Fruit fly (Drosophila melanogaster) whole organism, adult: ENCODE data around the gene Cyp28d1.

Experiments used
- CG11617 ChIP-seq: fragments of 200-800 bp; sonication (Bioruptor generic); optimal IDR thresholded peaks from 2 replicates; lab custom pipeline; 2017; ENCODE audit warnings: mild to moderate bottlenecking, missing biosample characterization, missing genetic modification reagents, missing genetic modification characterization
- CG12768 ChIP-seq: fragments of 200-800 bp; sonication (Bioruptor generic); optimal IDR thresholded peaks from 2 replicates; lab custom pipeline; 2017; ENCODE audit warnings: missing biosample characterization, missing genetic modification characterization, mild to moderate bottlenecking, moderate library complexity, missing genetic modification reagents
- CG14711 ChIP-seq: fragments of 200-800 bp; sonication (Bioruptor generic); optimal IDR thresholded peaks from 2 replicates; lab custom pipeline; 2018; ENCODE audit warnings: missing biosample characterization, mild to moderate bottlenecking, missing genetic modification characterization, moderate library complexity
- CG1620 ChIP-seq: fragments of 200-800 bp; sonication (Bioruptor generic); optimal IDR thresholded peaks from 2 replicates; lab custom pipeline; 2016; ENCODE audit warnings: missing biosample characterization, missing genetic modification characterization
- CG33017 ChIP-seq: fragments of 200-800 bp; sonication (Bioruptor generic); optimal IDR thresholded peaks from 2 replicates; lab custom pipeline; 2018; ENCODE audit warnings: missing biosample characterization, mild to moderate bottlenecking, missing genetic modification characterization, moderate library complexity
- CG5204 ChIP-seq: fragments of 200-800 bp; sonication (Bioruptor generic); optimal IDR thresholded peaks from 2 replicates; lab custom pipeline; 2016; ENCODE audit warnings: missing biosample characterization, missing genetic modification characterization
- CG7045 ChIP-seq: fragments of 200-800 bp; sonication (Bioruptor generic); optimal IDR thresholded peaks from 2 replicates; lab custom pipeline; 2017; ENCODE audit warnings: missing biosample characterization, mild to moderate bottlenecking, missing genetic modification characterization
- CG7101 ChIP-seq: fragments of 200-800 bp; sonication (Bioruptor generic); optimal IDR thresholded peaks from 2 replicates; lab custom pipeline; 2018; ENCODE audit warnings: missing biosample characterization, mild to moderate bottlenecking, missing genetic modification characterization, moderate library complexity
- Clk ChIP-seq: fragments of 200-800 bp; sonication (Bioruptor generic); optimal IDR thresholded peaks from 2 replicates; lab custom pipeline; 2017; ENCODE audit warnings: missing biosample characterization, missing genetic modification characterization
- Crg-1 ChIP-seq: fragments of 200-800 bp; sonication (Bioruptor generic); optimal IDR thresholded peaks from 2 replicates; lab custom pipeline; 2016; ENCODE audit warnings: missing biosample characterization, missing genetic modification characterization
- Hr96 ChIP-seq: fragments of 200-800 bp; sonication (Bioruptor generic); optimal IDR thresholded peaks from 2 replicates; lab custom pipeline; 2016; ENCODE audit warnings: missing biosample characterization, missing genetic modification characterization
- Mnt ChIP-seq: fragments of 200-800 bp; sonication (Bioruptor generic); optimal IDR thresholded peaks from 2 replicates; lab custom pipeline; 2016; ENCODE audit warnings: missing biosample characterization, mild to moderate bottlenecking, missing genetic modification characterization
- bab1 ChIP-seq: fragments of 200-800 bp; sonication (Bioruptor generic); optimal IDR thresholded peaks from 3 replicates; lab custom pipeline; 2019; ENCODE audit warnings: missing biosample characterization, mild to moderate bottlenecking, missing genetic modification characterization, moderate library complexity
- cic ChIP-seq: fragments of 200-800 bp; sonication (Bioruptor generic); optimal IDR thresholded peaks from 2 replicates; lab custom pipeline; 2017; ENCODE audit warnings: missing biosample characterization, mild to moderate bottlenecking, missing genetic modification characterization, moderate library complexity
- cnc ChIP-seq, 2 experiments: fragments of >200 bp; optimal IDR thresholded peaks; 2 replicates each; lab custom pipeline; 2017
- kay ChIP-seq: fragments of 200-800 bp; sonication (Bioruptor generic); peaks from one replicate; lab custom pipeline; 2016; ENCODE audit warnings: missing biosample characterization, missing genetic modification characterization, borderline replicate concordance
- ovo ChIP-seq: fragments of 200-800 bp; sonication (Bioruptor generic); optimal IDR thresholded peaks from 2 replicates; lab custom pipeline; 2016; ENCODE audit warnings: missing biosample characterization, missing genetic modification characterization
- pad ChIP-seq: fragments of 200-800 bp; sonication (Bioruptor generic); optimal IDR thresholded peaks from 3 replicates; lab custom pipeline; 2017; ENCODE audit warnings: missing biosample characterization, missing genetic modification characterization, mild to moderate bottlenecking, moderate library complexity, missing genetic modification reagents
- tj ChIP-seq: fragments of 200-800 bp; sonication (Bioruptor generic); optimal IDR thresholded peaks from 3 replicates; lab custom pipeline; 2017; ENCODE audit warnings: missing biosample characterization, mild to moderate bottlenecking, missing genetic modification characterization, moderate library complexity
- toe ChIP-seq: fragments of 200-800 bp; sonication (Bioruptor generic); optimal IDR thresholded peaks from 2 replicates; lab custom pipeline; 2016; ENCODE audit warnings: missing biosample characterization, missing genetic modification characterization

Gene Cyp28d1

DNA sequence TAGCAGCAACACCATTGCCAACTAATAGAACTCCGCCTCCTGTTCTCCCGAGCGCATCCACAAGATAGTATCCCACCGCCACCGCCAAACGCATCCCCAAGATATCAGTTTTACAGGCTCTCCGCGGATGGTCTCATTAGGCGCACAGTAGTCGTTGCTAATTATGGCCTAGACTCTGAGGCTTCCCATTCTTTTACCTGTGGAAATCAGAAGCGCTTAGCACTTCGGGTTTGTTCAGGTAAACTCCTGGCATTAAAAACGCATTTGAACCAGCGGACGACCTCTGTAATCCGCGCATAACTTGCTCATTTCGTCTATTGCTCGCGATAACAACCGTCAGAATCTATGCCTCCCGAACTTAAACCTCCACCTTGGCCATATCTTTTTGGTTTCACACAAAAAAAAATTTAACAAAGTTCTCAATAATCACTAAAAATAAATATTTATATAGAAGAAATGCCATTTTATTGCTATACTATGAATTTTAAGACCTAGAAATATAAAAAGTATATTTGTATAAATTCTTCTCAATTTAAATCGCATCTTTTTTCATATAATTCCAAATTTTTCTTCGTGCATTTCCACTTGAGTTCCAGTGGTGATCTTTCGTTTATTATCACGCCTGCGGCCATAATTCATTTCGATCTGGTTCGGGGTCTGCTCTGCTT is 27.8 kb downstream of the Cyp28d1 start:
- TF ChIP-seq kay (GFP tag; lab: Kevin White, UChicago) (peak; percentile 51), CG7045 (GFP tag; lab: Kevin White, UChicago) (no peak)

DNA sequence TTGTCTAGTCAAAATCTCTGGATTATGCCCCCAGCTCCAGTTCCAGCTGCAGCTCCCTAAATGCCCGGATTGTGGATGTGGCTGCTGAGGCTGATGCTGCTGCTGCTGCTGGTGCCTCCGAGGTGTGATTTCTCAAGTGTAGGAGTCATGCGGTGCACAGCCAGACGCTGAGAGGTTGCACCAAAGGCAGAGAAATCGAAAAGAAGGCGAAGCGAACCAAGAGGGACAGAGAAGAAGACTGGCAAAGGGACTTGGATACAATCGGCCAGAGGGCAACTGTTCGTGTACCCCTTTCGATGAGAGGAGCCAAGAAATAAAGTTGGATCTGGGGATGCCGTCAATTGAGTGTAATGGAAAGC is 28.3 kb downstream of the Cyp28d1 start:
- no peak for TF ChIP-seq Hr96 (GFP tag; lab: Kevin White, UChicago)
- TF ChIP-seq pad (GFP tag; lab: Kevin White, UChicago): no peak
- TF ChIP-seq CG14711 (tag; lab: Kevin White, UChicago): no peak
- TF ChIP-seq Mnt (GFP tag; lab: Kevin White, UChicago): no peak
- no peak for TF ChIP-seq CG7101 (tag; lab: Kevin White, UChicago)
- TF ChIP-seq CG33017: no peak
- TF ChIP-seq CG12768 (GFP tag; lab: Kevin White, UChicago): no peak
- TF ChIP-seq tj: no peak
- no peak for TF ChIP-seq bab1 (GFP tag; lab: Kevin White, UChicago)
- TF ChIP-seq ovo (GFP tag; lab: Kevin White, UChicago): no peak
- TF ChIP-seq Crg-1 (GFP tag; lab: Kevin White, UChicago): no peak
- TF ChIP-seq CG1620: no peak
- TF ChIP-seq kay (GFP tag; lab: Kevin White, UChicago): no peak
- no peak for TF ChIP-seq CG7045 (GFP tag; lab: Kevin White, UChicago)
- TF ChIP-seq cnc (optimal IDR thresholded peaks at IDR 0.05; lab: Kevin White, UChicago): no peak

DNA sequence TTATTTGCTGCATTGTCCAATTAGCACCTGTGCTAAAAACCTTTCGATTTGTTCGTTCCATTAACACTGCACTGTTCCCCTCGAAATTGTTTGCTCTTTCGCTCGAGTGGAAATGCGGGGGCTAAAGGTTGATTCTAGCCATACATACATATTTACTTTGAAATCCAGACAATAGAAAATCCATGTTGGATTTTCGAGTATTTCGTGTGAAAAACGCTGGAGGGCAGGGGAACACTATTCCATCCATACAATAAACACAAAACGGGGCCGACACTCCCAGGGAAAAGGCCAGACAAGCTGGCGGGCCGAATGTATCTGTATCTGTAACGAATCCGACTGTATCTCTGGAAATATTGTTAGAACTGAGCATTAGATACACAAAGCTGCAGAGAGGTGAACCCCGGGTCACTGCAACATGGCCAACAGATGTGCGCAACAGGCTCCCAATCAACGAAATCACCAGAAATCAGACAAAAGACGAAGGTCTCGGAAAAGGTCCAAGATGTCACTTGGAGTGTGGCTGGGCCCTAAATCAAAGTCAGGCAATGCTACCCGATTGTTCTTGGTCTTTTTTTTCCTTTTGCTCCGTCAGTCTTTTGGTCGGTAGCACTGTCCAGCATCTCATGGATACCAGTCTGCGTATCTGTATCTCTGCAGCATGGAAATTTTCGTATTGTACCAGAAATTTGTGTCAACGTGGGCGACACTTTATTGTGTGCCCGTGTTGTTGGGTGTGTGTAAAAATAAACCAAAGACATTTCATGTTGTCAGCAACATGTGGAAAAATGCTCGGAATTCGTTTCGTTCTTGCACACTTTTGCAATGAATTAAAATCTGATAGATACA is 29.4 kb downstream of the Cyp28d1 start:
- TF ChIP-seq CG14711 (tag; lab: Kevin White, UChicago) (no peak), CG11617 (no peak), cnc (optimal IDR thresholded peaks at IDR 0.05; lab: Kevin White, UChicago) (no peak), kay (GFP tag; lab: Kevin White, UChicago) (no peak), CG7101 (tag; lab: Kevin White, UChicago) (no peak), bab1 (GFP tag; lab: Kevin White, UChicago) (no peak), tj (no peak), Hr96 (GFP tag; lab: Kevin White, UChicago) (no peak), Clk (GFP tag; lab: Kevin White, UChicago) (no peak), CG5204 (no peak), cic (GFP tag; lab: Kevin White, UChicago) (no peak), CG12768 (GFP tag; lab: Kevin White, UChicago) (no peak), pad (GFP tag; lab: Kevin White, UChicago) (no peak), CG1620 (no peak), Crg-1 (GFP tag; lab: Kevin White, UChicago) (no peak), CG33017 (no peak), Mnt (GFP tag; lab: Kevin White, UChicago) (no peak)

DNA sequence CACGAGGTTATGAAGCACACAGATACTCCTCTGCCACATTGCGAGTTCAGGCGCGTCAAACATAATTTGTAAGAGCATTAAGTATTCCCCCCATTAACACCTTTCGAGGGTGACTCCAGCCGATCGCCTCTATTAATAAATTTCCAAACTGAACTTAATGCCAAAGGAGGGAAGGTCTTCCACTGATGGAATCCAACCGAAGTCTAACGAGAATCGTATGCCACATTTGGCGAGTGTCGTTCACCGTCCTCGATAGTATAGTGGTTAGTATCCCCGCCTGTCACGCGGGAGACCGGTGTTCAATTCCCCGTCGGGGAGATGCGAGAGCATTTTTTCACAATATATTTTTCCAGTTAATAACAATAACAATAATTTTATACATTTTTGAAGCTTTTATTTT is 30.3 kb downstream of the Cyp28d1 start:
- TF ChIP-seq CG33017: no peak
- no peak for TF ChIP-seq Hr96 (GFP tag; lab: Kevin White, UChicago)
- TF ChIP-seq Clk (GFP tag; lab: Kevin White, UChicago): no peak
- TF ChIP-seq bab1 (GFP tag; lab: Kevin White, UChicago): peak; percentile 9
- TF ChIP-seq pad (GFP tag; lab: Kevin White, UChicago): no peak

DNA sequence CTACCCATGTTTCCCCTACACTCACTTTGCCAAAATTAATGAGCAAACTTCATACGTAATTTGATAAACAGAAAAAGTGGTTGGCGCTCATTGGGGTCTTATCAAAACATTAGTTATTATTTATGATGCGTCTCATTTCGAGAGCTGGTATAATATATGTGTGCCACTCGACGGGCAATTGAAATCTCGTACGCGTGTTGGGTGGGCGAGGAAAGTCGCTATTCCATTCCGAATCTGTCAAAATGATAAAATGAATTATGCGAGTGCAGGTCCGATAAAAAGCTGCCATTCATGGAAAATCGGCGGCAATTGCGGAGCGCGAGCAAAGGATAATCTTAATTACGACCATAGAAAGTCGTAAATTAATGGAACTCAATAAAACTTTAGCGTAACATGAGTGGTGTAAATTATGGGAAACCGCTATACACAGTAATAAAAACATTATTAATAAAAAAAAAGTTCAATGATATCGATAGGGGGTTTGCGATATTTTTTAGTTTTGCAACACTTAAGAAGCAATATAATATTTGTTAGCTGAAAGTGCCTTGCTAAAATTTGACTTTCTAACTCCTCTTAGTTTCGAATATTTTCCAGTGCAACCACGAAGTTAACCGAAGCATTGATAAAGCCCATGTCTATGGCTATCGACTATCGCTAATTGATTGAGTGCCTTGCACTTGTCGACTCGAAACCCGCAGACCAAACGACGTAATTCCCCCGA is 32.1 kb downstream of the Cyp28d1 start:
- peak; percentile 69 for TF ChIP-seq CG11617
- TF ChIP-seq CG7101 (tag; lab: Kevin White, UChicago): peak; percentile 70
- TF ChIP-seq CG33017: peak; percentile 57
- TF ChIP-seq kay (GFP tag; lab: Kevin White, UChicago): peak; percentile 53
- TF ChIP-seq toe (GFP tag; lab: Kevin White, UChicago): peak; percentile 4
- TF ChIP-seq CG14711 (tag; lab: Kevin White, UChicago): peak; percentile 52
- TF ChIP-seq Crg-1 (GFP tag; lab: Kevin White, UChicago): peak; percentile 13
- no peak for TF ChIP-seq cnc (optimal IDR thresholded peaks at IDR 0.05; lab: Kevin White, UChicago)
- peak; percentile 25 for TF ChIP-seq ovo (GFP tag; lab: Kevin White, UChicago)
- TF ChIP-seq Clk (GFP tag; lab: Kevin White, UChicago): peak; percentile 16
- TF ChIP-seq bab1 (GFP tag; lab: Kevin White, UChicago): no peak
- TF ChIP-seq cic (GFP tag; lab: Kevin White, UChicago): peak; percentile 67
- TF ChIP-seq CG1620: no peak
- peak; percentile 30 for TF ChIP-seq CG12768 (GFP tag; lab: Kevin White, UChicago)
- TF ChIP-seq Hr96 (GFP tag; lab: Kevin White, UChicago): peak; percentile 27
- TF ChIP-seq Mnt (GFP tag; lab: Kevin White, UChicago): no peak
- TF ChIP-seq tj: peak; percentile 15
- peak; percentile 55 for TF ChIP-seq CG5204
- peak; percentile 23 for TF ChIP-seq CG7045 (GFP tag; lab: Kevin White, UChicago)
- TF ChIP-seq pad (GFP tag; lab: Kevin White, UChicago): peak; percentile 10
